Fruit fly (Drosophila melanogaster) whole organism, embryonic: Measurements from ENCODE around the gene CG5644.

ENCODE experiments used
- CG15269 ChIP-seq: fragments of 200-800 bp; sonication (Bioruptor generic); optimal IDR thresholded peaks from 2 replicates; lab custom pipeline; 2018; ENCODE audit warnings: missing biosample characterization, mild to moderate bottlenecking, missing genetic modification characterization, moderate library complexity
- CG17359 ChIP-seq: fragments of 200-800 bp; sonication (Bioruptor generic); optimal IDR thresholded peaks from 3 replicates; lab custom pipeline; 2018; ENCODE audit warnings: missing biosample characterization, mild to moderate bottlenecking, missing genetic modification characterization, moderate library complexity
- Hmr ChIP-seq: fragments of 200-800 bp; sonication (Bioruptor generic); optimal IDR thresholded peaks from 3 replicates; lab custom pipeline; 2017; ENCODE audit warnings: mild to moderate bottlenecking, missing biosample characterization, missing genetic modification reagents, missing genetic modification characterization

- TF ChIP-seq CG17359 (tag; lab: Kevin White, UChicago): peak; percentile 73
- no peak for TF ChIP-seq CG15269 (tag; lab: Kevin White, UChicago)
- TF ChIP-seq Hmr (GFP tag; lab: Kevin White, UChicago): no peak
Observed at dm6 chr3L:9011485-9012389, 32.1 kb upstream of the CG5644 start.
